Fruit fly (Drosophila melanogaster) whole organism, embryonic: ENCODE data around the gene Alp10.

ENCODE experiments used
- Aef1 ChIP-seq: fragments of 200-800 bp; sonication (Bioruptor generic); IDR thresholded peaks from 3 replicates; pipeline ENCODE4 v1.3.6; 2022; ENCODE audit warnings: missing biosample characterization, missing genetic modification characterization
- Atf-2 ChIP-seq: fragments of 200-800 bp; sonication (Bioruptor generic); optimal IDR thresholded peaks from 2 replicates; lab custom pipeline; 2016; ENCODE audit warnings: missing biosample characterization, missing genetic modification characterization
- Atf3 ChIP-seq: fragments of 200-800 bp; sonication (Bioruptor generic); optimal IDR thresholded peaks from 3 replicates; lab custom pipeline; 2016; ENCODE audit warnings: missing biosample characterization, missing genetic modification characterization
- B-H1 ChIP-seq: fragments of 200-800 bp; sonication (Bioruptor generic); IDR thresholded peaks from 3 replicates; pipeline ENCODE4 v1.3.6; 2022; ENCODE audit warnings: missing biosample characterization, missing genetic modification characterization
- Bgb ChIP-seq: fragments of 200-800 bp; sonication (Bioruptor generic); IDR thresholded peaks from 2 replicates; pipeline ENCODE4 v1.3.6; 2022; ENCODE audit warnings: missing biosample characterization, missing genetic modification characterization; ENCODE audit not compliant: partially characterized antibody
- CG12769 ChIP-seq: fragments of 200-800 bp; sonication (Bioruptor generic); optimal IDR thresholded peaks from 2 replicates; lab custom pipeline; 2019; ENCODE audit warnings: missing biosample characterization, mild to moderate bottlenecking, missing genetic modification characterization, moderate library complexity
- CG15073 ChIP-seq: fragments of 200-800 bp; sonication (Bioruptor generic); optimal IDR thresholded peaks from 2 replicates; lab custom pipeline; 2016; ENCODE audit warnings: missing biosample characterization, missing genetic modification characterization
- CG15479 ChIP-seq: fragments of 200-800 bp; sonication (Bioruptor generic); optimal IDR thresholded peaks from 3 replicates; lab custom pipeline; 2019; ENCODE audit warnings: missing biosample characterization, mild to moderate bottlenecking, missing genetic modification characterization, moderate library complexity
- CG16813 ChIP-seq: fragments of 200-800 bp; sonication (Bioruptor generic); IDR thresholded peaks from 3 replicates; pipeline ENCODE4 v1.3.6; 2022; ENCODE audit warnings: missing biosample characterization, missing genetic modification characterization; ENCODE audit not compliant: partially characterized antibody
- CG17612 ChIP-seq: fragments of 200-800 bp; sonication (Bioruptor generic); IDR thresholded peaks from 2 replicates; pipeline ENCODE4 v1.3.6; 2022; ENCODE audit warnings: missing biosample characterization, missing genetic modification characterization
- CG2129 ChIP-seq: fragments of 200-800 bp; sonication (Bioruptor generic); IDR thresholded peaks from 2 replicates; pipeline ENCODE4 v1.3.6; 2022; ENCODE audit warnings: missing biosample characterization, missing genetic modification characterization; ENCODE audit not compliant: partially characterized antibody
- CG2199 ChIP-seq: fragments of 200-800 bp; sonication (Bioruptor generic); IDR thresholded peaks from 3 replicates; pipeline ENCODE4 v1.3.6; 2022; ENCODE audit warnings: missing biosample characterization, missing genetic modification characterization
- CG30431 ChIP-seq: fragments of 200-800 bp; sonication (Bioruptor generic); optimal IDR thresholded peaks from 2 replicates; lab custom pipeline; 2017; ENCODE audit warnings: missing biosample characterization, missing genetic modification characterization
- CG4282 ChIP-seq: fragments of 200-800 bp; sonication (Bioruptor generic); optimal IDR thresholded peaks from 2 replicates; lab custom pipeline; 2016; ENCODE audit warnings: missing biosample characterization, missing genetic modification characterization
- CG4360 ChIP-seq: fragments of 200-800 bp; sonication (Bioruptor generic); IDR thresholded peaks from 2 replicates; pipeline ENCODE4 v1.3.6; 2022; ENCODE audit warnings: missing biosample characterization, missing genetic modification characterization
- CG7271 ChIP-seq: fragments of 200-800 bp; sonication (Bioruptor generic); optimal IDR thresholded peaks from 2 replicates; lab custom pipeline; 2018; ENCODE audit warnings: missing biosample characterization, mild to moderate bottlenecking, missing genetic modification characterization, moderate library complexity
- CrebB ChIP-seq: fragments of 200-800 bp; sonication (Bioruptor generic); optimal IDR thresholded peaks from 3 replicates; lab custom pipeline; 2018; ENCODE audit warnings: missing biosample characterization, mild to moderate bottlenecking, missing genetic modification characterization
- D ChIP-seq, 2 experiments: fragments of 200-800 bp in 1 of 2; fragments of >200 bp in 1 of 2; sonication (Bioruptor generic) in 1 of 2; optimal IDR thresholded peaks; 2 replicates in 1 of 2; 3 replicates in 1 of 2; lab custom pipeline; 2017; ENCODE audit warnings: mild to moderate bottlenecking in 1 of 2, missing biosample characterization in 1 of 2, missing genetic modification characterization in 1 of 2, missing genetic modification reagents in 1 of 2
- D19A ChIP-seq: fragments of 200-800 bp; optimal IDR thresholded peaks from 3 replicates; lab custom pipeline; 2019; ENCODE audit warnings: missing biosample characterization, mild to moderate bottlenecking, missing genetic modification characterization, moderate library complexity
- Deaf1 ChIP-seq: fragments of 200-800 bp; optimal IDR thresholded peaks from 3 replicates; lab custom pipeline; 2019; ENCODE audit warnings: missing biosample characterization, mild to moderate bottlenecking, missing genetic modification characterization, moderate library complexity
- Doc3 ChIP-seq: fragments of 200-800 bp; sonication (Bioruptor generic); IDR thresholded peaks from 3 replicates; pipeline ENCODE4 v1.3.6; 2022; ENCODE audit warnings: missing biosample characterization, missing genetic modification characterization; ENCODE audit not compliant: partially characterized antibody
- Dp ChIP-seq: fragments of 200-800 bp; sonication (Bioruptor generic); optimal IDR thresholded peaks from 2 replicates; lab custom pipeline; 2018; ENCODE audit warnings: missing biosample characterization, mild to moderate bottlenecking, missing genetic modification characterization, moderate library complexity
- ERR ChIP-seq: fragments of 200-800 bp; sonication (Bioruptor generic); optimal IDR thresholded peaks from 2 replicates; lab custom pipeline; 2016; ENCODE audit warnings: missing biosample characterization, missing genetic modification characterization
- Optix ChIP-seq: fragments of 200-800 bp; sonication (Bioruptor generic); IDR thresholded peaks from 3 replicates; pipeline ENCODE4 v1.3.6; 2022; ENCODE audit warnings: missing biosample characterization, missing genetic modification characterization
- Ptx1 ChIP-seq: fragments of 200-800 bp; sonication (Bioruptor generic); IDR thresholded peaks from 2 replicates; pipeline ENCODE4 v1.3.6; 2022; ENCODE audit warnings: missing biosample characterization, missing genetic modification characterization
- Ssrp ChIP-seq: fragments of 200-800 bp; sonication (Bioruptor generic); optimal IDR thresholded peaks from 2 replicates; lab custom pipeline; 2018; ENCODE audit warnings: missing biosample characterization, mild to moderate bottlenecking, missing genetic modification characterization, moderate library complexity
- Trl ChIP-seq, 3 experiments: fragments of >200 bp in 2 of 3; fragments of 200-800 bp in 1 of 3; sonication (Bioruptor generic) in 1 of 3; optimal IDR thresholded peaks; 2 replicates in 1 of 3; 3 replicates in 2 of 3; lab custom pipeline; 2016 to 2017; ENCODE audit warnings: missing biosample characterization in 1 of 3, missing genetic modification characterization in 1 of 3
- Usf ChIP-seq: fragments of 200-800 bp; sonication (Bioruptor generic); optimal IDR thresholded peaks from 2 replicates; lab custom pipeline; 2017; ENCODE audit warnings: missing genotype, missing biosample characterization, missing genetic modification characterization
- bcd ChIP-seq: fragments of 200-800 bp; sonication (Bioruptor generic); optimal IDR thresholded peaks from 2 replicates; lab custom pipeline; 2017; ENCODE audit warnings: missing biosample characterization, mild to moderate bottlenecking, missing genetic modification characterization
- cad ChIP-seq: fragments of >200 bp; optimal IDR thresholded peaks from 2 replicates; lab custom pipeline; 2017; ENCODE audit warnings: missing biosample characterization, missing genetic modification characterization
- cato ChIP-seq: fragments of 200-800 bp; sonication (Bioruptor generic); optimal IDR thresholded peaks from 2 replicates; lab custom pipeline; 2016; ENCODE audit warnings: missing biosample characterization, missing genetic modification characterization, borderline replicate concordance
- chinmo ChIP-seq: fragments of 200-800 bp; sonication (Bioruptor generic); IDR thresholded peaks from 4 replicates; pipeline ENCODE4 v1.3.6; 2022; ENCODE audit warnings: missing biosample characterization, missing genetic modification characterization; ENCODE audit not compliant: partially characterized antibody
- crol ChIP-seq: fragments of 200-800 bp; sonication (Bioruptor generic); IDR thresholded peaks from 2 replicates; pipeline ENCODE4 v1.3.6; 2022; ENCODE audit warnings: missing biosample characterization, missing genetic modification characterization
- en ChIP-seq: fragments of 200-800 bp; sonication (Bioruptor generic); optimal IDR thresholded peaks from 2 replicates; lab custom pipeline; 2016; ENCODE audit warnings: missing biosample characterization, missing genetic modification characterization
- gro ChIP-seq: fragments of 200-800 bp; sonication (Bioruptor generic); optimal IDR thresholded peaks from 2 replicates; lab custom pipeline; 2016; ENCODE audit warnings: missing biosample characterization, missing genetic modification characterization
- jumu ChIP-seq: fragments of 200-800 bp; sonication (Bioruptor generic); optimal IDR thresholded peaks from 3 replicates; lab custom pipeline; 2016; ENCODE audit warnings: missing biosample characterization, missing genetic modification characterization
- mam ChIP-seq: fragments of 200-800 bp; sonication (Bioruptor generic); optimal IDR thresholded peaks from 3 replicates; lab custom pipeline; 2016; ENCODE audit warnings: missing biosample characterization, missing genetic modification characterization
- mld ChIP-seq: fragments of 200-800 bp; sonication (Bioruptor generic); IDR thresholded peaks from 3 replicates; pipeline ENCODE4 v1.3.6; 2022; ENCODE audit warnings: missing biosample characterization, missing genetic modification characterization; ENCODE audit not compliant: partially characterized antibody
- pfk ChIP-seq: fragments of 200-800 bp; sonication (Bioruptor generic); optimal IDR thresholded peaks from 2 replicates; lab custom pipeline; 2018; ENCODE audit warnings: missing biosample characterization, mild to moderate bottlenecking, missing genetic modification characterization, moderate library complexity
- pho ChIP-seq: fragments of 200-800 bp; sonication (Bioruptor generic); optimal IDR thresholded peaks from 2 replicates; lab custom pipeline; 2016; ENCODE audit warnings: missing biosample characterization, missing genetic modification characterization
- sd ChIP-seq: fragments of 200-800 bp; sonication (Bioruptor generic); optimal IDR thresholded peaks from 3 replicates; lab custom pipeline; 2018; ENCODE audit warnings: missing biosample characterization, mild to moderate bottlenecking, missing genetic modification characterization, moderate library complexity
- sima ChIP-seq: fragments of 200-800 bp; sonication (Bioruptor generic); optimal IDR thresholded peaks from 2 replicates; lab custom pipeline; 2016; ENCODE audit warnings: missing biosample characterization, missing genetic modification characterization
- sqz ChIP-seq: fragments of 200-800 bp; sonication (Bioruptor generic); optimal IDR thresholded peaks from 3 replicates; lab custom pipeline; 2018; ENCODE audit warnings: missing biosample characterization, mild to moderate bottlenecking, missing genetic modification characterization
- tll ChIP-seq, 2 experiments: fragments of 200-800 bp in 1 of 2; fragments of >200 bp in 1 of 2; sonication (Bioruptor generic) in 1 of 2; optimal IDR thresholded peaks; 2 replicates each; lab custom pipeline; 2017 to 2019; ENCODE audit warnings: missing biosample characterization in 2 of 2, missing genetic modification characterization in 2 of 2, mild to moderate bottlenecking in 1 of 2, moderate library complexity in 1 of 2
- vnd ChIP-seq: fragments of 200-800 bp; sonication (Bioruptor generic); IDR thresholded peaks from 3 replicates; pipeline ENCODE4 v1.3.6; 2022; ENCODE audit warnings: missing biosample characterization, missing genetic modification characterization; ENCODE audit not compliant: partially characterized antibody
- vvl ChIP-seq: fragments of 200-800 bp; sonication (Bioruptor generic); IDR thresholded peaks from 2 replicates; pipeline ENCODE4 v1.3.6; 2022; ENCODE audit warnings: missing biosample characterization, missing genetic modification characterization
- zen ChIP-seq: fragments of 200-800 bp; sonication (Bioruptor generic); optimal IDR thresholded peaks from 3 replicates; lab custom pipeline; 2018; ENCODE audit warnings: missing biosample characterization, mild to moderate bottlenecking, missing genetic modification characterization, moderate library complexity

The Alp10 gene

DNA sequence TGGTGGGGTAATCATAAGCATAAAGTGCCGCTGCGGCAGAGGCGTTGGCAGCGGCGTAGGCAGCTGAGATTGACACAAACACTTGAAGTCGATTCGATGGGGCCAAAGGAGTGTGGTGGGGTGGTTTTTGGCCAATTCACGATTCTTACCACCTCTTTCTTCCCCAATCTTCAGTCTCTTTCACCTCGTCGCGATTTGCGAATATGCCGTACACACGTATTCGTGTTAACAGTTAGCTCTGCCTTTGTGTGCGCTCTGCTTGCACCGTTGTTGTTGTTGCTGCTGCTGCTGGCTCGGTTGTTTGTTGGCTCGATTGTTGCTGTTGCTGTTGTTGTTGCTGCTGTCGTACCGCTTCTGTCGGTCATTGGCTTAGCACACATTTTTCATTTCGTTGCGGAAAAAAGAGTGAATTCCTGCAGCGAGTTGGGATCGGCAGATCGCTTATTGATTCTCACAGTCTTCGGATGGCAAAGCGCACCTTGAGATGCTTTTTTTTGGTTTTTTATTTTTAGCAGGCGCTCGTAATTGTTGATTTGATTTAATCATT is 30.1 kb upstream of the Alp10 start:
- TF ChIP-seq D (optimal IDR thresholded peaks at IDR 0.05; lab: Kevin White, UChicago) (peak; percentile 35), D (GFP tag; optimal IDR thresholded peaks at IDR 0.05; lab: Kevin White, UChicago) (no peak), CG4360 (GFP tag; lab: Robert Waterston, UW) (peak; percentile 94), zen (no peak), chinmo (GFP tag; lab: Robert Waterston, UW) (0 out of 4 replicates have a peak, but pooled peaks have one; percentile 9), Optix (no peak)

DNA sequence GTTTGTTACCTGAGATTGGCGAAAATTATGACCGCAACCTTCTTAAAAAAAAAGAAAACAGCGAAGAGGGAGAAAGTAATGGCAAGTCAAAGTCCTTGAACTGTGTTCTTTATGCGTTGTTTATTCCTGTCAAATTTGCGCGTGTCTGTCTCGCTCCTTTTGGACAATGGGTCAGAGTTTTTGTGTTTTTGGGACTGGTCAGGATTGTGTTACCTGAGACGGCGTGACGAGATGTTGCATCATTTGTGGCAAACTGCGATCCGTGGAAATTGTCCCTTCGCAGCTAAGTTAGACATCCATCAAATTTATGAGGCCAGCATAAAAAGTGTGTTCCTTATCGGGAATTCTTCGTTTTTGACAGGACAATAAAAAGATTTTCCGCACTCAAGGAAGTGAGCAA is 28.2 kb upstream of the Alp10 start:
- TF ChIP-seq CG7271: peak; percentile 19
- TF ChIP-seq tll (GFP tag; optimal IDR thresholded peaks at IDR 0.05; lab: Kevin White, UChicago): peak in 1 of 2 experiments; percentile 55
- peak; percentile 85 for TF ChIP-seq CG15479
- no peak for TF ChIP-seq CG2129
- TF ChIP-seq pfk: no peak
- peak; percentile 88 for TF ChIP-seq cad (GFP tag; lab: Kevin White, UChicago)
- no peak for TF ChIP-seq mam

DNA sequence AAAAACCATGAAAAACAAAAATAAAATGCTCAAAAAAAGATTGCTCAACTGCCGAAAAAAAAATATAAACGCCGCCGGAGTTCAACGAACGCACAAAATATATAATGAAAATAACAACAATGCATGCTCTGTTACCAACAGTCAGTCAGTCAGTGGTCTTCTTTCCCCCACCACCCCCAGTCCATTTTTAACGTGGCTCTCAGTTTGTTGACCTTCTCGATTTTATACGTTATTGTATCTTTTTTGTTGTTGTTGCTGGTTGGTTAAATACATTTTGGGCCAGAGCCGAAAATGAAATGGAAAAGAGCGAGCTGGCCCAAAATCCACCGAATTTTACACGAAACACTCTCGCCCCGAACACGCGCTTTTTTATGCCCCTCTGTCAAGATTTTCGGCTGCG is 26.8 kb upstream of the Alp10 start:
- TF ChIP-seq Atf3 (no peak), pho (no peak), Aef1 (GFP tag; lab: Robert Waterston, UW) (no peak), CG12769 (tag; lab: Kevin White, UChicago) (peak; percentile 1), Doc3 (no peak), Bgb (no peak), Dp (GFP tag; lab: Kevin White, UChicago) (no peak), Ptx1 (GFP tag; lab: Robert Waterston, UW) (no peak), Deaf1 (peak; percentile 55), mld (no peak), CG16813 (GFP tag; lab: Robert Waterston, UW) (no peak), vvl (GFP tag; lab: Robert Waterston, UW) (peak; percentile 25; the same call in 1 of the 2 replicates), CG4282 (GFP tag; lab: Kevin White, UChicago) (no peak), sqz (GFP tag; lab: Kevin White, UChicago) (peak; percentile 81), CG17612 (GFP tag; lab: Robert Waterston, UW) (no peak), CG15073 (GFP tag; lab: Kevin White, UChicago) (no peak), cato (GFP tag; lab: Kevin White, UChicago) (no peak), crol (GFP tag; lab: Robert Waterston, UW) (peak; percentile 48; the same call in 1 of the 2 replicates), Atf-2 (no peak), Usf (no peak), sd (tag; lab: Kevin White, UChicago) (peak; percentile 15), en (no peak), gro (GFP tag; lab: Kevin White, UChicago) (no peak), CrebB (no peak), jumu (no peak), vnd (GFP tag; lab: Robert Waterston, UW) (no peak), ERR (no peak), bcd (no peak), Trl (optimal IDR thresholded peaks at IDR 0.05; lab: Kevin White, UChicago) (peak in 1 of 2 experiments; percentile 5), Trl (GFP tag; optimal IDR thresholded peaks at IDR 0.05; lab: Kevin White, UChicago) (no peak), CG2199 (GFP tag; lab: Robert Waterston, UW) (0 out of 3 replicates have a peak, but pooled peaks have one; percentile 32), B-H1 (GFP tag; lab: Robert Waterston, UW) (no peak), CG30431 (GFP tag; lab: Kevin White, UChicago) (no peak), Ssrp (tag; lab: Kevin White, UChicago) (no peak), sima (GFP tag; lab: Kevin White, UChicago) (no peak), D19A (tag; lab: Kevin White, UChicago) (no peak)
